Worm (Caenorhabditis elegans): ENCODE measurements around the gene amt-2.
A peak's percentile ranks its signal among the peaks of the same experiment; 100 is the strongest.

The amt-2 gene

DNA sequence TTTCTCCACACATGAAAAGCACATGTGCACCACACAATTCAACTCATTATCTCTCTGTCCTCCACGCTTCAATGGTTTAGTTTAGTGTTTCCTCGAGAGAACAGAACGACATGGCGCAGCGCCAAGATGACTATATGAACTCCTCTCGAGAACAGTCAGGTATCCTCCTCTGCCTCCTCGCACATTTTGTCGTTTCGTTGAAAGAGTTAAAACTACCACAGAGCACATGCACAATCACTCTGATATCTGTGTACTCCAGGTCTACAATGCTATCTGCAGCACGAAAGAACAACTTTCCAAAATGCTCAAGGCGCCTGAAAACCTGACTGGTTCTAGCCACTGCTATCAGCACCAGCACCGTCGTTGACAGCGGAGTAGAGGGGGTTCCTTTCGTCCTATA, 15.4 kb upstream of the amt-2 start (continued):
- peak; percentile 91 for TF ChIP-seq dmd-6 (GFP tag; IDR thresholded peaks at IDR 0.05)
- peak; percentile 85 for TF ChIP-seq aha-1 (tag)
- TF ChIP-seq ztf-11 (tag; optimal IDR thresholded peaks at IDR 0.05), result no peak
- no peak for TF ChIP-seq nhr-102 (tag; optimal IDR thresholded peaks at IDR 0.05)
- no peak for TF ChIP-seq madf-5 (GFP tag; IDR thresholded peaks at IDR 0.05)
- TF ChIP-seq nhr-28 (tag; optimal IDR thresholded peaks at IDR 0.05), result peak; percentile 27
- no peak for TF ChIP-seq lim-7 (GFP tag; IDR thresholded peaks at IDR 0.05)
- no peak for TF ChIP-seq sdz-12 (GFP tag; optimal IDR thresholded peaks at IDR 0.05)
- no peak for TF ChIP-seq ces-1 (GFP tag; optimal IDR thresholded peaks at IDR 0.05)
- TF ChIP-seq hlh-11 (tag; optimal IDR thresholded peaks at IDR 0.05), result peak; percentile 83
- peak; percentile 74; the same call in 1 of the 2 replicates for TF ChIP-seq php-3 (GFP tag; IDR thresholded peaks at IDR 0.05)
- no peak for TF ChIP-seq cey-2 (tag; optimal IDR thresholded peaks at IDR 0.05; ENCODE audit: borderline replicate concordance, insufficient read depth)
- TF ChIP-seq F49E8.2 (tag; optimal IDR thresholded peaks at IDR 0.05; ENCODE audit: borderline replicate concordance), result no peak
- no peak for TF ChIP-seq daf-8 (GFP tag; IDR thresholded peaks at IDR 0.05)
- TF ChIP-seq mep-1 (tag; optimal IDR thresholded peaks at IDR 0.05), result peak; percentile 21
- no peak for TF ChIP-seq ztf-7 (tag; optimal IDR thresholded peaks at IDR 0.05)
- no peak for TF ChIP-seq daf-19 (GFP tag; conservative IDR thresholded peaks at IDR 0.05)
- peak; percentile 17 for TF ChIP-seq nhr-10 (tag; optimal IDR thresholded peaks at IDR 0.05)
- no peak for TF ChIP-seq nhr-41 (GFP tag; IDR thresholded peaks at IDR 0.05)
- no peak for TF ChIP-seq tra-1 (GFP tag; IDR thresholded peaks at IDR 0.05)
- no peak for TF ChIP-seq ZK337.2 (GFP tag; IDR thresholded peaks at IDR 0.05)
- TF ChIP-seq T20F7.1 (GFP tag; optimal IDR thresholded peaks at IDR 0.05), result no peak
- no peak for TF ChIP-seq dmd-9 (GFP tag; IDR thresholded peaks at IDR 0.05)
- TF ChIP-seq daf-16 (GFP tag; optimal IDR thresholded peaks at IDR 0.05), result no peak
- TF ChIP-seq daf-16 (tag; optimal IDR thresholded peaks at IDR 0.05), result peak; percentile 87
- TF ChIP-seq lin-1 (GFP tag; IDR thresholded peaks at IDR 0.05), result no peak
- TF ChIP-seq spr-1 (tag; optimal IDR thresholded peaks at IDR 0.05), result no peak
- no peak for TF ChIP-seq dmd-8 (GFP tag; IDR thresholded peaks at IDR 0.05)
- no peak for TF ChIP-seq madf-9 (GFP tag; conservative IDR thresholded peaks at IDR 0.05)
- TF ChIP-seq mxl-2 (GFP tag; conservative IDR thresholded peaks at IDR 0.05), result peak; percentile 93
- no peak for TF ChIP-seq vab-7 (GFP tag; IDR thresholded peaks at IDR 0.05)
- no peak for TF ChIP-seq lin-15B (tag; optimal IDR thresholded peaks at IDR 0.05)
- no peak for TF ChIP-seq ceh-44 (GFP tag; IDR thresholded peaks at IDR 0.05)
- no peak for TF ChIP-seq ceh-82 (tag; optimal IDR thresholded peaks at IDR 0.05)
- TF ChIP-seq F44E2.7 (GFP tag; IDR thresholded peaks at IDR 0.05), result no peak
- TF ChIP-seq F26F4.8 (GFP tag; conservative IDR thresholded peaks at IDR 0.05), result no peak
- TF ChIP-seq Y5F2A.4 (GFP tag; optimal IDR thresholded peaks at IDR 0.05), result no peak
- TF ChIP-seq spr-3 (GFP tag; optimal IDR thresholded peaks at IDR 0.05), result no peak
- no peak for TF ChIP-seq mdl-1 (tag; optimal IDR thresholded peaks at IDR 0.05)
- no peak for TF ChIP-seq mdt-29 (GFP tag; IDR thresholded peaks at IDR 0.05)
- TF ChIP-seq ama-1 (optimal IDR thresholded peaks at IDR 0.05), result no peak
- TF ChIP-seq egl-27 (tag; optimal IDR thresholded peaks at IDR 0.05), result no peak
- TF ChIP-seq nhr-6 (tag; optimal IDR thresholded peaks at IDR 0.05), result no peak
- no peak for TF ChIP-seq nhr-237 (tag; optimal IDR thresholded peaks at IDR 0.05)
- no peak for TF ChIP-seq rbr-2 (tag; optimal IDR thresholded peaks at IDR 0.05)
- no peak for TF ChIP-seq Y48G9A.11 (GFP tag; IDR thresholded peaks at IDR 0.05)
- TF ChIP-seq hif-1 (tag; optimal IDR thresholded peaks at IDR 0.05), result peak in 1 of 2 experiments; percentile 46
- peak; percentile 12 for TF ChIP-seq gei-8 (GFP tag; optimal IDR thresholded peaks at IDR 0.05)
- peak; percentile 28; the same call in 1 of the 2 replicates for TF ChIP-seq ceh-20 (GFP tag; IDR thresholded peaks at IDR 0.05)
- TF ChIP-seq nhr-42 (GFP tag; IDR thresholded peaks at IDR 0.05), result no peak
- TF ChIP-seq egl-43 (GFP tag; IDR thresholded peaks at IDR 0.05), result no peak
- no peak; the same call in 1 of the 2 replicates for TF ChIP-seq T26A8.4 (GFP tag; IDR thresholded peaks at IDR 0.05)
- TF ChIP-seq daf-12 (tag; optimal IDR thresholded peaks at IDR 0.05), result no peak

Measured in whole organism, L4 larva.